Worm (Caenorhabditis elegans) whole organism, L4 larva: ENCODE data around the gene Y57A10B.7.

Experiments
- D1046.2 ChIP-seq: fragments of 200-800 bp; sonication (Bioruptor generic); IDR thresholded peaks from 2 replicates; pipeline ENCODE4 v1.3.6; 2022; ENCODE audit warnings: missing genetic modification characterization, missing compliant biosample characterization
- ZK546.5 ChIP-seq, 2 experiments: sonication (generic microtip); optimal IDR thresholded peaks; 2 replicates each; lab custom pipeline; 2017; ENCODE audit warnings: missing biosample characterization in 2 of 2, missing genetic modification characterization in 2 of 2
- arid-1 ChIP-seq: fragments of 200-800 bp; sonication (Bioruptor generic); conservative IDR thresholded peaks from 2 replicates; pipeline ENCODE4 v1.3.6; 2022; ENCODE audit warnings: missing genetic modification reagents, missing genetic modification characterization, missing compliant biosample characterization
- ceh-82 ChIP-seq: sonication (generic microtip); optimal IDR thresholded peaks from 2 replicates; lab custom pipeline; 2017; ENCODE audit warnings: missing biosample characterization, missing genetic modification characterization
- egl-27 ChIP-seq: sonication (generic microtip); optimal IDR thresholded peaks from 3 replicates; lab custom pipeline; 2017; ENCODE audit warnings: missing biosample characterization, missing genetic modification reagents, missing genetic modification characterization
- fkh-10 ChIP-seq: fragments of 150-350 bp; optimal IDR thresholded peaks from 2 replicates; lab custom pipeline; 2014; ENCODE audit warnings: missing biosample characterization, missing genetic modification reagents, missing genetic modification characterization
- lin-13 ChIP-seq: fragments of 150-350 bp; optimal IDR thresholded peaks from 2 replicates; lab custom pipeline; 2014; ENCODE audit warnings: missing biosample characterization, missing genetic modification reagents, missing genetic modification characterization
- nhr-11 ChIP-seq: fragments of 150-350 bp; optimal IDR thresholded peaks from 2 replicates; lab custom pipeline; 2014; ENCODE audit warnings: missing biosample characterization, missing genetic modification characterization
- pqm-1 ChIP-seq: sonication (generic microtip); optimal IDR thresholded peaks from 2 replicates; lab custom pipeline; 2017; ENCODE audit warnings: missing biosample characterization, missing genetic modification characterization
- unc-130 ChIP-seq: sonication (generic microtip); optimal IDR thresholded peaks from 2 replicates; lab custom pipeline; 2016; ENCODE audit warnings: missing genetic modification reagents, missing genetic modification characterization, missing compliant biosample characterization

DNA sequence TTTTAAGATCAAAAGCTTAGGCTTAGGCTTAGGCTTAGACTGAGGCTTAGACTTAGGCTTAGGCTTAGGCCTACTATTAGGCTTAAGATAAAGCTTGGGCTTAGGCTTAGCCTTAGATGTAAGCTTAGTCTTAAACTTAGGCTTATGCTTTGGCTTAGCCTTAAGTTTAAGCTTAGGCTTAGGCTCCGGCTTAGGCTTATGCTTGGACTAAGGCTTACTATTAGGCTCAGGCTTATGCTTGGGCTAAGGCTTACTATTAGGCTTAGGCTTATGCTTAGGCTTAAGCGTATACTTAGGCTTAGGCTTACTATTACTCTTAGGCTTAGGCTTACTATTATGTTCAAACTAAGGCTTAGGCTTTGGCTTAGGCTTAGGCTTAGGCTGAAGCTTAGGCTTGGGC, 43.1 kb upstream of the Y57A10B.7 start:
- TF ChIP-seq ZK546.5 (tag; optimal IDR thresholded peaks at IDR 0.05; lab: Kevin White, UChicago) (no peak), arid-1 (GFP tag; lab: Robert Waterston, UW) (no peak), pqm-1 (tag; lab: Kevin White, UChicago) (no peak), egl-27 (tag; lab: Kevin White, UChicago) (no peak), nhr-11 (tag; lab: Kevin White, UChicago) (no peak), lin-13 (GFP tag; lab: Kevin White, UChicago) (no peak), ceh-82 (tag; lab: Kevin White, UChicago) (no peak), unc-130 (GFP tag; lab: Kevin White, UChicago) (no peak), fkh-10 (GFP tag; lab: Kevin White, UChicago) (no peak), D1046.2 (GFP tag; lab: Robert Waterston, UW) (no peak)
